Fruit fly (Drosophila melanogaster) S2 (cell line): ENCODE measurements around the gene CG13377.
A peak's percentile ranks its signal among the peaks of the same experiment; 100 is the strongest.

Source experiments
- CG8478 ChIP-seq: fragments of >200 bp; optimal IDR thresholded peaks from 2 replicates; lab custom pipeline; 2018
- CTCF ChIP-seq, 2 experiments: fragments of >200 bp; optimal IDR thresholded peaks; 2 replicates each; lab custom pipeline; 2018

Gene CG13377

DNA sequence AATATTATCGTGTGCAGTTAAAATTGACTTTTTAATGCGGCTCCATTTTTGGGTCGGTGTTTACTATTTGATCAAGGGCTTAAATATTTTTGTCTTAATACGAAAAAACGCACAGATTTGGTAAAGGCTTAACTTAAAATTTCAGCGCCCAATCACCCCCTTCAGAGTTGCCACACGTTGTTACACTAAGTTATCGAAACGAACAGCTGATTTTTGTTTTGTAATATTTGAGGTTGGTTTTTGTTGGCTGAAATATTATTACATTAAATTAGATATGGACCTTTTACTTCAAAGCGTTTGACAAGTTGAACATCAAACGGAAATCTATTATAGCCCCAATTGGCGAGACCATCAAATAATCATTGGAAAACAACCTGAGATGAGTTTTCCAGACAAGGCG, 9.1 kb downstream of the CG13377 start, which contains the start of gene CG42376:
Gene CG42376, plus strand, starts transcription at position 187 of the 400 bp plus-strand sequence.
- TF ChIP-seq CG8478 (lab: Kevin White, UChicago) (no peak), CTCF (optimal IDR thresholded peaks at IDR 0.05; lab: Kevin White, UChicago) (no peak)

DNA sequence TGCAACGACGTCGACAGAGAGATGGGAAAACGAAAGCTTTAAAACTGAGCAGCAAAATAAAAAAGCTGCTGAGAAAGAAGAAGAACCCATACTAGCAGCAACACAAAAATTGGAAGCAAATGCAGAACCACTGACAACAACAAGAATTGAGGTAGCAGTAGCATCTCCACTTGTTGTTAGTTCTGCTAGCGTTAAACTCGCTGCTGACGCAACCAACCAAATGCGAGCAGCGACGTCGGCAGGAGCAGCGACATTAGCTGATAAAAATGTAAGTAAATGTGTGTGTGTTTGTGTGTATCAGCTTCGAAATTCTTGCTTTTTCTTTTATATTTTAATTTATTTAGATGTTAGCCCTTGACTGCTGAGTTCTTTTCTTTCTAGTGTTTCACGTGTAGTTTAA, 16.5 kb downstream of the CG13377 start:
- TF ChIP-seq CG8478 (lab: Kevin White, UChicago) = no peak
- no peak for TF ChIP-seq CTCF (optimal IDR thresholded peaks at IDR 0.05; lab: Kevin White, UChicago)

dm6 chrX:245802-246201, 18.0 kb downstream of the CG13377 start, which contains the start of the genes CG3038 and G9a:
CG3038 (minus strand) TSS chrX:245856.
G9a (plus strand) TSS chrX:245978.
- TF ChIP-seq CG8478 (lab: Kevin White, UChicago) (no peak), CTCF (optimal IDR thresholded peaks at IDR 0.05; lab: Kevin White, UChicago) (peak; percentile 2 to 41)
